Fruit fly (Drosophila melanogaster): ENCODE results near the gene CG42847.

Gene CG42847

dm6 chr2L:9427570-9427969, at the start of gene CG42847:
Gene CG42847 (plus strand): TSS chr2L:9427870.
- TF ChIP-seq tai (GFP tag; optimal IDR thresholded peaks at IDR 0.05) (no peak), h (GFP tag; optimal IDR thresholded peaks at IDR 0.05) (no peak), Myc (optimal IDR thresholded peaks at IDR 0.05) (no peak), Hr78 (GFP tag; optimal IDR thresholded peaks at IDR 0.05) (no peak), dsf (GFP tag; optimal IDR thresholded peaks at IDR 0.05; ENCODE audit: borderline replicate concordance) (no peak), psq (GFP tag; optimal IDR thresholded peaks at IDR 0.05) (no peak), ey (GFP tag; optimal IDR thresholded peaks at IDR 0.05) (no peak), fru (GFP tag; optimal IDR thresholded peaks at IDR 0.05) (no peak), CrebA (GFP tag; optimal IDR thresholded peaks at IDR 0.05; ENCODE audit: borderline replicate concordance) (no peak), woc (GFP tag; optimal IDR thresholded peaks at IDR 0.05) (no peak)

- no peak for TF ChIP-seq CG32264 (GFP tag; optimal IDR thresholded peaks at IDR 0.05)
- no peak for TF ChIP-seq usp (GFP tag; optimal IDR thresholded peaks at IDR 0.05)
- no peak for TF ChIP-seq br (GFP tag; optimal IDR thresholded peaks at IDR 0.05)
- no peak for TF ChIP-seq lola (GFP tag; optimal IDR thresholded peaks at IDR 0.05)
- no peak for TF ChIP-seq GATAd (GFP tag; optimal IDR thresholded peaks at IDR 0.05)
- no peak for TF ChIP-seq woc (GFP tag; optimal IDR thresholded peaks at IDR 0.05)
- TF ChIP-seq Myc (optimal IDR thresholded peaks at IDR 0.05): no peak
- no peak for TF ChIP-seq brk (GFP tag; optimal IDR thresholded peaks at IDR 0.05)
- no peak for TF ChIP-seq sage (GFP tag; optimal IDR thresholded peaks at IDR 0.05)
- TF ChIP-seq jim (GFP tag; optimal IDR thresholded peaks at IDR 0.05): no peak
- TF ChIP-seq Hr78 (GFP tag; optimal IDR thresholded peaks at IDR 0.05): no peak
- no peak for TF ChIP-seq Mio (GFP tag; optimal IDR thresholded peaks at IDR 0.05)
Observed at dm6 chr2L:9386270-9386669, 41.4 kb upstream of the CG42847 start.

dm6 chr2L:9387240-9387672, 40.4 kb upstream of the CG42847 start, which contains the start of gene Aldh:
Gene Aldh (plus strand): TSS chr2L:9387389.
- TF ChIP-seq Hr78 (GFP tag; optimal IDR thresholded peaks at IDR 0.05) (no peak), ey (GFP tag; optimal IDR thresholded peaks at IDR 0.05) (no peak), Mio (GFP tag; optimal IDR thresholded peaks at IDR 0.05) (no peak), pan (optimal IDR thresholded peaks at IDR 0.05) (no peak), rgr (GFP tag; optimal IDR thresholded peaks at IDR 0.05) (peak; percentile 20), CG32264 (GFP tag; optimal IDR thresholded peaks at IDR 0.05) (no peak), Myc (optimal IDR thresholded peaks at IDR 0.05) (peak; percentile 30), jim (GFP tag; optimal IDR thresholded peaks at IDR 0.05) (no peak)

- no peak for TF ChIP-seq Myc (optimal IDR thresholded peaks at IDR 0.05)
- peak; percentile 95 for TF ChIP-seq h (GFP tag; optimal IDR thresholded peaks at IDR 0.05)
- no peak for TF ChIP-seq lola (GFP tag; optimal IDR thresholded peaks at IDR 0.05)
- TF ChIP-seq GATAd (GFP tag; optimal IDR thresholded peaks at IDR 0.05): no peak
- peak; percentile 84 for TF ChIP-seq CrebA (GFP tag; optimal IDR thresholded peaks at IDR 0.05; ENCODE audit: borderline replicate concordance)
- TF ChIP-seq CG32264 (GFP tag; optimal IDR thresholded peaks at IDR 0.05): peak; percentile 89
- peak; percentile 81 for TF ChIP-seq Sp1 (GFP tag; optimal IDR thresholded peaks at IDR 0.05)
- peak; percentile 74 for TF ChIP-seq sage (GFP tag; optimal IDR thresholded peaks at IDR 0.05)
- TF ChIP-seq Vsx2 (GFP tag; optimal IDR thresholded peaks at IDR 0.05; ENCODE audit: partially characterized antibody): no peak
- no peak for TF ChIP-seq Hr83 (GFP tag; optimal IDR thresholded peaks at IDR 0.05; ENCODE audit: poor library complexity, severe bottlenecking)
- peak; percentile 95 for TF ChIP-seq woc (GFP tag; optimal IDR thresholded peaks at IDR 0.05)
- TF ChIP-seq Dfd (GFP tag; optimal IDR thresholded peaks at IDR 0.05): no peak
- TF ChIP-seq Dif (GFP tag; optimal IDR thresholded peaks at IDR 0.05; ENCODE audit: partially characterized antibody): peak; percentile 24
- TF ChIP-seq foxo (GFP tag; optimal IDR thresholded peaks at IDR 0.05): peak; percentile 73 to 95
- no peak for TF ChIP-seq jim (GFP tag; optimal IDR thresholded peaks at IDR 0.05)
- peak; percentile 93 for TF ChIP-seq br (GFP tag; optimal IDR thresholded peaks at IDR 0.05)
- peak; percentile 75 for TF ChIP-seq Mio (GFP tag; optimal IDR thresholded peaks at IDR 0.05)
- peak; percentile 89 for TF ChIP-seq Hnf4 (GFP tag; optimal IDR thresholded peaks at IDR 0.05)
- peak; percentile 81 for TF ChIP-seq HLH106 (tag; optimal IDR thresholded peaks at IDR 0.05)
- TF ChIP-seq rgr (GFP tag; optimal IDR thresholded peaks at IDR 0.05): peak; percentile 95
- TF ChIP-seq N (GFP tag; optimal IDR thresholded peaks at IDR 0.05): no peak
- TF ChIP-seq usp (GFP tag; optimal IDR thresholded peaks at IDR 0.05): no peak
- no peak for TF ChIP-seq pan (optimal IDR thresholded peaks at IDR 0.05)
- TF ChIP-seq fru (GFP tag; optimal IDR thresholded peaks at IDR 0.05): peak; percentile 97
- peak; percentile 95 for TF ChIP-seq ey (GFP tag; optimal IDR thresholded peaks at IDR 0.05)
- TF ChIP-seq dmrt93B (GFP tag; optimal IDR thresholded peaks at IDR 0.05): peak; percentile 85
- no peak for TF ChIP-seq Hr78 (GFP tag; optimal IDR thresholded peaks at IDR 0.05)
- no peak for TF ChIP-seq dsf (GFP tag; optimal IDR thresholded peaks at IDR 0.05; ENCODE audit: borderline replicate concordance)
- TF ChIP-seq Jra (GFP tag; optimal IDR thresholded peaks at IDR 0.05): peak; percentile 57
- no peak for TF ChIP-seq tai (GFP tag; optimal IDR thresholded peaks at IDR 0.05)
- TF ChIP-seq CG9705 (GFP tag; optimal IDR thresholded peaks at IDR 0.05): peak; percentile 10
- TF ChIP-seq psq (GFP tag; optimal IDR thresholded peaks at IDR 0.05): peak; percentile 90
- TF ChIP-seq Abd-B (GFP tag; optimal IDR thresholded peaks at IDR 0.05): no peak
- TF ChIP-seq brk (GFP tag; optimal IDR thresholded peaks at IDR 0.05): peak; percentile 65
- peak; percentile 93 for TF ChIP-seq OdsH (GFP tag; optimal IDR thresholded peaks at IDR 0.05)
- TF ChIP-seq Rel (GFP tag; optimal IDR thresholded peaks at IDR 0.05): no peak
- peak; percentile 58 for TF ChIP-seq Rel (tag; optimal IDR thresholded peaks at IDR 0.05)
- peak; percentile 40 for TF ChIP-seq sv (GFP tag; optimal IDR thresholded peaks at IDR 0.05)
- peak in 1 of 2 experiments; percentile 24 for TF ChIP-seq dl (GFP tag; optimal IDR thresholded peaks at IDR 0.05; ENCODE audit: insufficient read depth in 1 of 2, partially characterized antibody in 2 of 2)
Observed at dm6 chr2L:9388013-9388605, 39.6 kb upstream of the CG42847 start.

Measured in whole organism, wandering third instar larva.